Fruit fly (Drosophila melanogaster) whole organism, embryonic: ENCODE measurements around the gene CG34183.

ENCODE experiments used
- Abd-B ChIP-seq: fragments of 200-800 bp; sonication (Bioruptor generic); optimal IDR thresholded peaks from 2 replicates; lab custom pipeline; 2018; ENCODE audit warnings: missing biosample characterization, mild to moderate bottlenecking, missing genetic modification characterization, moderate library complexity
- Adf1 ChIP-seq: fragments of 200-800 bp; sonication (Bioruptor generic); IDR thresholded peaks from 2 replicates; pipeline ENCODE4 v1.3.6; 2022; ENCODE audit warnings: missing biosample characterization, missing genetic modification characterization
- B-H2 ChIP-seq: fragments of 200-800 bp; sonication (Bioruptor generic); optimal IDR thresholded peaks from 2 replicates; lab custom pipeline; 2018; ENCODE audit warnings: missing biosample characterization, mild to moderate bottlenecking, missing genetic modification characterization
- CG10543 ChIP-seq: fragments of 200-800 bp; sonication (Bioruptor generic); optimal IDR thresholded peaks from 3 replicates; lab custom pipeline; 2017; ENCODE audit warnings: missing biosample characterization, mild to moderate bottlenecking, missing genetic modification characterization, moderate library complexity
- CG10565 ChIP-seq: fragments of 200-800 bp; sonication (Bioruptor generic); optimal IDR thresholded peaks from 3 replicates; lab custom pipeline; 2016; ENCODE audit warnings: missing biosample characterization, mild to moderate bottlenecking, missing genetic modification characterization
- CG10959 ChIP-seq: fragments of 200-800 bp; sonication (Bioruptor generic); IDR thresholded peaks from 2 replicates; pipeline ENCODE4 v1.3.6; 2022; ENCODE audit warnings: missing biosample characterization, missing genetic modification characterization
- CG11560 ChIP-seq: fragments of 200-800 bp; sonication (Bioruptor generic); IDR thresholded peaks from 3 replicates; pipeline ENCODE4 v1.3.6; 2022; ENCODE audit warnings: missing biosample characterization, missing genetic modification characterization
- CG15073 ChIP-seq: fragments of 200-800 bp; sonication (Bioruptor generic); optimal IDR thresholded peaks from 2 replicates; lab custom pipeline; 2016; ENCODE audit warnings: missing biosample characterization, missing genetic modification characterization
- CG15601 ChIP-seq: fragments of 200-800 bp; sonication (Bioruptor generic); optimal IDR thresholded peaks from 3 replicates; lab custom pipeline; 2019; ENCODE audit warnings: missing biosample characterization, mild to moderate bottlenecking, missing genetic modification characterization, moderate library complexity
- CG16815 ChIP-seq: fragments of 200-800 bp; sonication (Bioruptor generic); optimal IDR thresholded peaks from 3 replicates; lab custom pipeline; 2017; ENCODE audit warnings: missing biosample characterization, mild to moderate bottlenecking, missing genetic modification characterization
- CG3995 ChIP-seq: fragments of 200-800 bp; sonication (Bioruptor generic); optimal IDR thresholded peaks from 3 replicates; lab custom pipeline; 2016; ENCODE audit warnings: missing biosample characterization, missing genetic modification characterization
- CG42726 ChIP-seq: fragments of 200-800 bp; sonication (Bioruptor generic); IDR thresholded peaks from 2 replicates; pipeline ENCODE4 v1.3.6; 2022; ENCODE audit warnings: missing biosample characterization, missing genetic modification characterization; ENCODE audit not compliant: partially characterized antibody
- CG6175 ChIP-seq: fragments of 200-800 bp; sonication (Bioruptor generic); IDR thresholded peaks from 3 replicates; pipeline ENCODE4 v1.3.6; 2022; ENCODE audit warnings: missing biosample characterization, missing genetic modification characterization
- CG6654 ChIP-seq: fragments of 200-800 bp; sonication (Bioruptor generic); optimal IDR thresholded peaks from 2 replicates; lab custom pipeline; 2017; ENCODE audit warnings: missing biosample characterization, mild to moderate bottlenecking, missing genetic modification characterization
- CG7372 ChIP-seq: fragments of 200-800 bp; sonication (Bioruptor generic); IDR thresholded peaks from 2 replicates; pipeline ENCODE4 v1.3.6; 2022; ENCODE audit warnings: missing biosample characterization, missing genetic modification characterization
- CTCF ChIP-seq: fragments of 200-800 bp; sonication (Bioruptor generic); optimal IDR thresholded peaks from 2 replicates; lab custom pipeline; 2017; ENCODE audit warnings: missing biosample characterization, mild to moderate bottlenecking, missing genetic modification characterization, moderate library complexity
- CrebB ChIP-seq: fragments of 200-800 bp; sonication (Bioruptor generic); optimal IDR thresholded peaks from 3 replicates; lab custom pipeline; 2018; ENCODE audit warnings: missing biosample characterization, mild to moderate bottlenecking, missing genetic modification characterization
- Deaf1 ChIP-seq: fragments of 200-800 bp; optimal IDR thresholded peaks from 3 replicates; lab custom pipeline; 2019; ENCODE audit warnings: missing biosample characterization, mild to moderate bottlenecking, missing genetic modification characterization, moderate library complexity
- Dfd ChIP-seq, 2 experiments: fragments of >200 bp; optimal IDR thresholded peaks; 2 replicates each; lab custom pipeline; 2017; ENCODE audit warnings: missing biosample characterization in 2 of 2, missing genetic modification characterization in 2 of 2
- Ets65A ChIP-seq: fragments of 200-800 bp; sonication (Bioruptor generic); peaks from one replicate; lab custom pipeline; 2016; ENCODE audit warnings: missing biosample characterization, missing genetic modification characterization
- Fer3 ChIP-seq: fragments of 200-800 bp; sonication (Bioruptor generic); optimal IDR thresholded peaks from 2 replicates; lab custom pipeline; 2018; ENCODE audit warnings: missing biosample characterization, mild to moderate bottlenecking, missing genetic modification characterization, moderate library complexity
- Hey ChIP-seq: fragments of 200-800 bp; sonication (Bioruptor generic); optimal IDR thresholded peaks from 3 replicates; lab custom pipeline; 2018; ENCODE audit warnings: missing biosample characterization, mild to moderate bottlenecking, missing genetic modification characterization
- MTF-1 ChIP-seq: fragments of 200-800 bp; sonication (Bioruptor generic); optimal IDR thresholded peaks from 2 replicates; lab custom pipeline; 2018; ENCODE audit warnings: missing biosample characterization, mild to moderate bottlenecking, missing genetic modification characterization, borderline replicate concordance
- Mrtf ChIP-seq: fragments of 200-800 bp; sonication (Bioruptor generic); IDR thresholded peaks from 3 replicates; pipeline ENCODE4 v1.3.6; 2022; ENCODE audit warnings: missing biosample characterization, missing genetic modification characterization
- Oli ChIP-seq: fragments of 200-800 bp; sonication (Bioruptor generic); optimal IDR thresholded peaks from 2 replicates; lab custom pipeline; 2018; ENCODE audit warnings: missing biosample characterization, mild to moderate bottlenecking, missing genetic modification characterization, moderate library complexity
- Pdp1 ChIP-seq, 2 experiments: fragments of 200-800 bp; sonication (Bioruptor generic); optimal IDR thresholded peaks; 3 replicates each; lab custom pipeline; 2016; ENCODE audit warnings: missing biosample characterization in 2 of 2, missing genetic modification characterization in 2 of 2, mild to moderate bottlenecking in 1 of 2, moderate library complexity in 1 of 2
- Trl ChIP-seq, 3 experiments: fragments of >200 bp in 2 of 3; fragments of 200-800 bp in 1 of 3; sonication (Bioruptor generic) in 1 of 3; optimal IDR thresholded peaks; 2 replicates in 1 of 3; 3 replicates in 2 of 3; lab custom pipeline; 2016 to 2017; ENCODE audit warnings: missing biosample characterization in 1 of 3, missing genetic modification characterization in 1 of 3
- abd-A ChIP-seq: fragments of 200-800 bp; sonication (Bioruptor generic); optimal IDR thresholded peaks from 3 replicates; lab custom pipeline; 2019; ENCODE audit warnings: missing biosample characterization, mild to moderate bottlenecking, missing genetic modification characterization, moderate library complexity
- cato ChIP-seq: fragments of 200-800 bp; sonication (Bioruptor generic); optimal IDR thresholded peaks from 2 replicates; lab custom pipeline; 2016; ENCODE audit warnings: missing biosample characterization, missing genetic modification characterization, borderline replicate concordance
- cg ChIP-seq: fragments of 200-800 bp; sonication (Bioruptor generic); optimal IDR thresholded peaks from 3 replicates; lab custom pipeline; 2019; ENCODE audit warnings: missing biosample characterization, mild to moderate bottlenecking, missing genetic modification characterization, moderate library complexity
- dati ChIP-seq: fragments of 200-800 bp; sonication (Bioruptor generic); IDR thresholded peaks from 2 replicates; pipeline ENCODE4 v1.3.6; 2022; ENCODE audit warnings: missing biosample characterization, missing genetic modification characterization
- dmrt99B ChIP-seq: fragments of 200-800 bp; sonication (Bioruptor generic); optimal IDR thresholded peaks from 2 replicates; lab custom pipeline; 2018; ENCODE audit warnings: missing biosample characterization, mild to moderate bottlenecking, missing genetic modification characterization, moderate library complexity
- ems ChIP-seq: fragments of 200-800 bp; sonication (Bioruptor generic); optimal IDR thresholded peaks from 3 replicates; lab custom pipeline; 2016; ENCODE audit warnings: missing biosample characterization, missing genetic modification characterization
- fd3F ChIP-seq: fragments of 200-800 bp; sonication (Bioruptor generic); optimal IDR thresholded peaks from 2 replicates; lab custom pipeline; 2018; ENCODE audit warnings: missing biosample characterization, mild to moderate bottlenecking, missing genetic modification characterization, moderate library complexity
- gcm ChIP-seq: fragments of 200-800 bp; sonication (Bioruptor generic); optimal IDR thresholded peaks from 2 replicates; lab custom pipeline; 2019; ENCODE audit warnings: missing biosample characterization, mild to moderate bottlenecking, missing genetic modification characterization, moderate library complexity
- gem ChIP-seq: fragments of 200-800 bp; sonication (Bioruptor generic); optimal IDR thresholded peaks from 2 replicates; lab custom pipeline; 2019; ENCODE audit warnings: missing biosample characterization, mild to moderate bottlenecking, missing genetic modification characterization, moderate library complexity
- knrl ChIP-seq: fragments of 200-800 bp; sonication (Bioruptor generic); IDR thresholded peaks from 3 replicates; pipeline ENCODE4 v1.3.6; 2022; ENCODE audit warnings: missing biosample characterization, missing genetic modification characterization; ENCODE audit not compliant: partially characterized antibody
- mirr ChIP-seq: fragments of 200-800 bp; sonication (Bioruptor generic); optimal IDR thresholded peaks from 3 replicates; lab custom pipeline; 2018; ENCODE audit warnings: missing biosample characterization, mild to moderate bottlenecking, missing genetic modification characterization
- nerfin-1 ChIP-seq: fragments of 200-800 bp; sonication (Bioruptor generic); optimal IDR thresholded peaks from 3 replicates; lab custom pipeline; 2019; ENCODE audit warnings: missing biosample characterization, mild to moderate bottlenecking, missing genetic modification characterization, moderate library complexity
- pan ChIP-seq, 4 experiments: fragments of >200 bp in 3 of 4; fragments of 200-800 bp in 1 of 4; sonication (Bioruptor generic) in 1 of 4; optimal IDR thresholded peaks in 3 of 4; IDR thresholded peaks in 1 of 4; 2 replicates each; pipeline versions ENCODE4 v1.3.6 to Lab custom; 2017 to 2022; ENCODE audit warnings: missing biosample characterization in 2 of 4, missing genetic modification characterization in 2 of 4, mixed read lengths in 1 of 4
- rib ChIP-seq: fragments of 200-800 bp; sonication (Bioruptor generic); IDR thresholded peaks from 2 replicates; pipeline ENCODE4 v1.3.6; 2022; ENCODE audit warnings: missing biosample characterization, missing genetic modification characterization
- scrt ChIP-seq: fragments of 200-800 bp; sonication (Bioruptor generic); optimal IDR thresholded peaks from 2 replicates; lab custom pipeline; 2018; ENCODE audit warnings: missing biosample characterization, mild to moderate bottlenecking, missing genetic modification characterization, moderate library complexity
- sisA ChIP-seq: fragments of 200-800 bp; sonication (Bioruptor generic); IDR thresholded peaks from 2 replicates; pipeline ENCODE4 v1.3.6; 2022; ENCODE audit warnings: missing biosample characterization, missing genetic modification characterization
- slp2 ChIP-seq: fragments of 200-800 bp; sonication (Bioruptor generic); optimal IDR thresholded peaks from 2 replicates; lab custom pipeline; 2016; ENCODE audit warnings: missing biosample characterization, missing genetic modification characterization
- sqz ChIP-seq: fragments of 200-800 bp; sonication (Bioruptor generic); optimal IDR thresholded peaks from 3 replicates; lab custom pipeline; 2018; ENCODE audit warnings: missing biosample characterization, mild to moderate bottlenecking, missing genetic modification characterization
- vvl ChIP-seq: fragments of 200-800 bp; sonication (Bioruptor generic); IDR thresholded peaks from 2 replicates; pipeline ENCODE4 v1.3.6; 2022; ENCODE audit warnings: missing biosample characterization, missing genetic modification characterization
- z ChIP-seq: fragments of 200-800 bp; sonication (Bioruptor generic); IDR thresholded peaks from 3 replicates; pipeline ENCODE4 v1.3.6; 2022; ENCODE audit warnings: missing biosample characterization, missing genetic modification characterization
- zfh1 ChIP-seq: fragments of 200-800 bp; sonication (Bioruptor generic); IDR thresholded peaks from 3 replicates; pipeline ENCODE4 v1.3.6; 2022; ENCODE audit warnings: missing biosample characterization, missing genetic modification characterization

The CG34183 gene

DNA sequence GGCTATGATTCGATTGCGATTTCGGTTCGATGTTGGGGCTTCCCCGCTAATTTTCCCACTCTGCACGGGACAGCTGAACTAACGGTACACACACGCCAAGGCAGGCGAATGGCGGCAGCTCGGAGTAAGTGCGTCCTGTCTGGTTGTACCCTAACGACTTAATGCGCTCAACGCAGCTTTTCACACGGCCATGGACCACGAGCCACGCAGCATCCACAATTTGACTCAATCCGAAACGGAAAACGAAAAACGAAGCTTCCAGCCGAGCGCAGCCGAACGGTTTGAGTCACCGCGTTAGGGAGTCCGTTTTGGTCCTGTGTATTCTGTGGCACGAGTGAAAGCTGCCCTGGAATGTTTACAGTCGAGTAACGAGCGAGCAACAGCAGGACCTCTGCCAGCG lies 4.5 kb downstream of the CG34183 start, which contains the start of gene nAChRalpha6 (continued):
- TF ChIP-seq CG10565 (GFP tag; lab: Kevin White, UChicago) (no peak), Deaf1 (tag; lab: Kevin White, UChicago) (peak; percentile 93), Adf1 (GFP tag; lab: Robert Waterston, UW) (peak; percentile 71; the same call in 1 of the 2 replicates), Mrtf (no peak), CG3995 (GFP tag; lab: Kevin White, UChicago) (no peak), CTCF (GFP tag; lab: Kevin White, UChicago) (no peak), CG7372 (GFP tag; lab: Robert Waterston, UW) (no peak), abd-A (tag; lab: Kevin White, UChicago) (peak; percentile 34), CG6654 (no peak), cato (no peak), z (GFP tag; lab: Robert Waterston, UW) (peak; percentile 92), CG15601 (tag; lab: Kevin White, UChicago) (no peak)

DNA sequence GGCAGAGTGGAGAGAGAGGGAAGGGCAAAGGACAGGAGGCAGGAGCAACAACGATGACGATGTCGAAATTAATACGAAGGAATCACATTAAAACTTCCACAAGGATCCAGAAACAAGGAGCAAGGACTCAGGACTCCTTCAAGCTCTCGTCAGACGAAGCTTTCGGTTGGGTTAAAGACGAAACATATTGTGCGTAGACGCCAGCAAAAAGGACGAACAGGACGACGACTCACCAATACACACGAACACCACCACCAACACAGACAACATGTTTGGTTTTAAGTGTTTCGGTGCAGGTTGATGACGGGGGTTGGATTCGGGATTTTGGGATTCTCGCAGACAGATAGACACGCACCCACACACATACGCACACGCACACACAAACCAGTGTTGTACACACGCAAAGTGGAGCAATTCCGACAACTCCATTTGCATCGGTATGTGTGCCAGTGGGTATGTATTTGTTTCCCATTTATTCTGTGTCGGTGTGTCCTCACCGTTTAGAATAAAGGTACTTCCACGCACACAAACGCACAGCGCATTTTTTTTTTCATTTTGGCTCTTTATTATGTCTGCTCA lies 8.1 kb downstream of the CG34183 start:
- no peak for TF ChIP-seq B-H2 (GFP tag; lab: Kevin White, UChicago)
- TF ChIP-seq nerfin-1 (tag; lab: Kevin White, UChicago), result peak; percentile 74
- no peak for TF ChIP-seq sisA (GFP tag; lab: Robert Waterston, UW)
- peak; percentile 18 for TF ChIP-seq scrt (GFP tag; lab: Kevin White, UChicago)
- peak; percentile 31 for TF ChIP-seq Ets65A
- peak; percentile 5 for TF ChIP-seq sqz
- peak in 1 of 2 experiments; percentile 7 for TF ChIP-seq Trl (optimal IDR thresholded peaks at IDR 0.05; lab: Kevin White, UChicago)
- no peak for TF ChIP-seq Trl (GFP tag; optimal IDR thresholded peaks at IDR 0.05; lab: Kevin White, UChicago)
- no peak for TF ChIP-seq Hey (tag; lab: Kevin White, UChicago)
- peak; percentile 26 for TF ChIP-seq CG10543
- TF ChIP-seq slp2 (GFP tag; lab: Kevin White, UChicago), result no peak
- 0 out of 2 replicates have a peak, but pooled peaks have one; percentile 8 for TF ChIP-seq dati (GFP tag; lab: Robert Waterston, UW)
- no peak for TF ChIP-seq Fer3
- peak; percentile 68 for TF ChIP-seq Deaf1 (tag; lab: Kevin White, UChicago)
- 0 out of 3 replicates have a peak, but pooled peaks have one; percentile 11 for TF ChIP-seq knrl (GFP tag; lab: Robert Waterston, UW)
- peak; percentile 86 for TF ChIP-seq abd-A (tag; lab: Kevin White, UChicago)
- peak; percentile 58 for TF ChIP-seq mirr
- no peak for TF ChIP-seq CG15073 (GFP tag; lab: Kevin White, UChicago)
- TF ChIP-seq cg (GFP tag; lab: Kevin White, UChicago), result peak; percentile 60

DNA sequence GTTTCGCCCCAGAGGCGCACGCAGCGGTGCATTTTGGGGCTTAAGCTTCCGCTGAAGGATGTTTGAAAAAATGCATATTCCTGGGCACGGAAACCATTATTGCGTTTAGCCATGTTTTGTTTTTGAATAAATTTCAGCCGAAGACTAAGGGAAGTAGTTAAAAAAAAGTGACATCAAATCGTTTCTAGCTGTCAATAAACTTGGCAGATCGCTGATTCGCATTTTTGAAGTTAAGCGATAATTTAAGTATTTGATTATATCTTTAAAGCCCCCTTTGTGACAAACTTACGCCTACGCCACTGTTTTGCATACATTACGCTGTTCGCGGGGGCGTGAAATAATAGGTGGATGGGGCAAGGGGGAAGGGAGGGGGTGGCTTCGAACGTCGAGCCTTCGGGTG lies 26.2 kb downstream of the CG34183 start:
- peak; percentile 46 for TF ChIP-seq Oli (tag; lab: Kevin White, UChicago)
- no peak for TF ChIP-seq zfh1 (GFP tag; lab: Robert Waterston, UW)
- TF ChIP-seq Dfd (GFP tag; optimal IDR thresholded peaks at IDR 0.05; lab: Kevin White, UChicago), result no peak
- TF ChIP-seq fd3F (GFP tag; lab: Kevin White, UChicago), result no peak
- peak; percentile 45 for TF ChIP-seq gem (tag; lab: Kevin White, UChicago)
- no peak for TF ChIP-seq rib (GFP tag; lab: Robert Waterston, UW)
- TF ChIP-seq CG42726, result no peak
- TF ChIP-seq Abd-B (GFP tag; lab: Kevin White, UChicago), result no peak
- no peak for TF ChIP-seq MTF-1 (GFP tag; lab: Kevin White, UChicago)
- TF ChIP-seq CG16815 (GFP tag; lab: Kevin White, UChicago), result no peak
- no peak for TF ChIP-seq Pdp1 (GFP tag; optimal IDR thresholded peaks at IDR 0.05; lab: Kevin White, UChicago)
- no peak for TF ChIP-seq CG11560 (tag; lab: Robert Waterston, UW)
- no peak for TF ChIP-seq pan (optimal IDR thresholded peaks at IDR 0.05; lab: Kevin White, UChicago)
- peak in 1 of 2 experiments; percentile 25 for TF ChIP-seq pan (GFP tag; optimal IDR thresholded peaks at IDR 0.05 in 1 of 2, IDR thresholded peaks at IDR 0.05 in 1 of 2)
- peak; percentile 28; the same call in 1 of the 2 replicates for TF ChIP-seq vvl
- no peak for TF ChIP-seq CG6175 (GFP tag; lab: Robert Waterston, UW)
- no peak for TF ChIP-seq CG10959 (GFP tag; lab: Robert Waterston, UW)
- no peak for TF ChIP-seq CrebB
- peak; percentile 39 for TF ChIP-seq dmrt99B (tag; lab: Kevin White, UChicago)
- no peak for TF ChIP-seq gcm (GFP tag; lab: Kevin White, UChicago)
- no peak for TF ChIP-seq ems (GFP tag; lab: Kevin White, UChicago)
